Fruit fly (Drosophila melanogaster) whole organism, embryonic: ENCODE measurements around the gene MTF-1.

ENCODE experiments used
- Aef1 ChIP-seq: fragments of 200-800 bp; sonication (Bioruptor generic); IDR thresholded peaks from 3 replicates; pipeline ENCODE4 v1.3.6; 2022; ENCODE audit warnings: missing biosample characterization, missing genetic modification characterization
- Asciz ChIP-seq: fragments of 200-800 bp; sonication (Bioruptor generic); optimal IDR thresholded peaks from 2 replicates; lab custom pipeline; 2017; ENCODE audit warnings: missing biosample characterization, mild to moderate bottlenecking, missing genetic modification characterization, missing genetic modification reagents
- Atf-2 ChIP-seq: fragments of 200-800 bp; sonication (Bioruptor generic); optimal IDR thresholded peaks from 2 replicates; lab custom pipeline; 2016; ENCODE audit warnings: missing biosample characterization, missing genetic modification characterization
- BEAF-32 ChIP-seq: fragments of 200-800 bp; sonication (Bioruptor generic); optimal IDR thresholded peaks from 3 replicates; lab custom pipeline; 2017; ENCODE audit warnings: missing biosample characterization, missing genetic modification characterization, mild to moderate bottlenecking, moderate library complexity, missing genetic modification reagents
- C15 ChIP-seq: fragments of 200-800 bp; sonication (Bioruptor generic); IDR thresholded peaks from 3 replicates; pipeline ENCODE4 v1.3.6; 2022; ENCODE audit warnings: missing biosample characterization, missing genetic modification characterization
- CG10959 ChIP-seq: fragments of 200-800 bp; sonication (Bioruptor generic); IDR thresholded peaks from 2 replicates; pipeline ENCODE4 v1.3.6; 2022; ENCODE audit warnings: missing biosample characterization, missing genetic modification characterization
- CG12236 ChIP-seq: fragments of 200-800 bp; sonication (Bioruptor generic); optimal IDR thresholded peaks from 2 replicates; lab custom pipeline; 2016; ENCODE audit warnings: missing biosample characterization, missing genetic modification characterization
- CG13296 ChIP-seq: fragments of 200-800 bp; sonication (Bioruptor generic); optimal IDR thresholded peaks from 3 replicates; lab custom pipeline; 2018; ENCODE audit warnings: missing biosample characterization, mild to moderate bottlenecking, missing genetic modification characterization
- CG15011 ChIP-seq: fragments of 200-800 bp; sonication (Bioruptor generic); optimal IDR thresholded peaks from 3 replicates; lab custom pipeline; 2018; ENCODE audit warnings: missing biosample characterization, mild to moderate bottlenecking, missing genetic modification characterization
- CG15514 ChIP-seq: fragments of 200-800 bp; sonication (Bioruptor generic); optimal IDR thresholded peaks from 3 replicates; lab custom pipeline; 2017; ENCODE audit warnings: missing biosample characterization, missing genetic modification characterization, mild to moderate bottlenecking, moderate library complexity, missing genetic modification reagents
- CG17612 ChIP-seq: fragments of 200-800 bp; sonication (Bioruptor generic); IDR thresholded peaks from 2 replicates; pipeline ENCODE4 v1.3.6; 2022; ENCODE audit warnings: missing biosample characterization, missing genetic modification characterization
- CG17802 ChIP-seq: fragments of 200-800 bp; sonication (Bioruptor generic); optimal IDR thresholded peaks from 2 replicates; lab custom pipeline; 2018; ENCODE audit warnings: missing biosample characterization, mild to moderate bottlenecking, missing genetic modification characterization, moderate library complexity
- CG42726 ChIP-seq: fragments of 200-800 bp; sonication (Bioruptor generic); IDR thresholded peaks from 2 replicates; pipeline ENCODE4 v1.3.6; 2022; ENCODE audit warnings: missing biosample characterization, missing genetic modification characterization; ENCODE audit not compliant: partially characterized antibody
- CG6254 ChIP-seq: fragments of 200-800 bp; sonication (Bioruptor generic); optimal IDR thresholded peaks from 3 replicates; lab custom pipeline; 2017; ENCODE audit warnings: mild to moderate bottlenecking, missing biosample characterization, missing genetic modification reagents, missing genetic modification characterization
- CG6689 ChIP-seq: fragments of 200-800 bp; sonication (Bioruptor generic); IDR thresholded peaks from 2 replicates; pipeline ENCODE4 v1.3.6; 2022; ENCODE audit warnings: missing biosample characterization, missing genetic modification characterization
- CG7556 ChIP-seq: fragments of 200-800 bp; sonication (Bioruptor generic); optimal IDR thresholded peaks from 2 replicates; lab custom pipeline; 2017; ENCODE audit warnings: missing biosample characterization, mild to moderate bottlenecking, missing genetic modification characterization
- CG8089 ChIP-seq: fragments of 200-800 bp; sonication (Bioruptor generic); optimal IDR thresholded peaks from 3 replicates; lab custom pipeline; 2016; ENCODE audit warnings: missing biosample characterization, missing genetic modification characterization
- CG8478 ChIP-seq: fragments of >200 bp; optimal IDR thresholded peaks from 2 replicates; lab custom pipeline; 2018
- CG9437 ChIP-seq: fragments of 200-800 bp; sonication (Bioruptor generic); optimal IDR thresholded peaks from 2 replicates; lab custom pipeline; 2018; ENCODE audit warnings: missing biosample characterization, mild to moderate bottlenecking, missing genetic modification characterization
- CG9817 ChIP-seq: fragments of 200-800 bp; sonication (Bioruptor generic); optimal IDR thresholded peaks from 2 replicates; lab custom pipeline; 2018; ENCODE audit warnings: missing biosample characterization, mild to moderate bottlenecking, missing genetic modification characterization, moderate library complexity
- Chrac-16 ChIP-seq: fragments of 200-800 bp; sonication (Bioruptor generic); optimal IDR thresholded peaks from 3 replicates; lab custom pipeline; 2016; ENCODE audit warnings: missing biosample characterization, missing genetic modification characterization
- D19A ChIP-seq: fragments of 200-800 bp; optimal IDR thresholded peaks from 3 replicates; lab custom pipeline; 2019; ENCODE audit warnings: missing biosample characterization, mild to moderate bottlenecking, missing genetic modification characterization, moderate library complexity
- Dek ChIP-seq: fragments of 200-800 bp; sonication (Bioruptor generic); optimal IDR thresholded peaks from 3 replicates; lab custom pipeline; 2019; ENCODE audit warnings: missing biosample characterization, mild to moderate bottlenecking, missing genetic modification characterization, moderate library complexity
- Dfd ChIP-seq, 2 experiments: fragments of >200 bp; optimal IDR thresholded peaks; 2 replicates each; lab custom pipeline; 2017; ENCODE audit warnings: missing biosample characterization in 2 of 2, missing genetic modification characterization in 2 of 2
- Fer2 ChIP-seq: fragments of 200-800 bp; sonication (Bioruptor generic); optimal IDR thresholded peaks from 2 replicates; lab custom pipeline; 2018; ENCODE audit warnings: missing biosample characterization, mild to moderate bottlenecking, missing genetic modification characterization, moderate library complexity
- Gsc ChIP-seq: fragments of 200-800 bp; sonication (Bioruptor generic); IDR thresholded peaks from 2 replicates; pipeline ENCODE4 v1.3.6; 2022; ENCODE audit warnings: missing biosample characterization, missing genetic modification characterization
- Hr78 ChIP-seq, 2 experiments: fragments of 200-800 bp in 1 of 2; fragments of >200 bp in 1 of 2; sonication (Bioruptor generic) in 1 of 2; optimal IDR thresholded peaks; 2 replicates each; lab custom pipeline; 2017 to 2019; ENCODE audit warnings: missing biosample characterization in 2 of 2, missing genetic modification characterization in 2 of 2, mild to moderate bottlenecking in 1 of 2, moderate library complexity in 1 of 2
- Lpt ChIP-seq: fragments of >200 bp; optimal IDR thresholded peaks from 2 replicates; lab custom pipeline; 2018; ENCODE audit warnings: missing biosample characterization, missing genetic modification characterization
- Max ChIP-seq: fragments of 200-800 bp; sonication (Bioruptor generic); optimal IDR thresholded peaks from 2 replicates; lab custom pipeline; 2016; ENCODE audit warnings: missing biosample characterization, mild to moderate bottlenecking, missing genetic modification characterization
- NFAT ChIP-seq: fragments of 200-800 bp; sonication (Bioruptor generic); IDR thresholded peaks from 2 replicates; pipeline ENCODE4 v1.3.6; 2022; ENCODE audit warnings: missing biosample characterization, missing genetic modification characterization
- Nf-YC ChIP-seq: fragments of 200-800 bp; optimal IDR thresholded peaks from 3 replicates; lab custom pipeline; 2019; ENCODE audit warnings: missing biosample characterization, mild to moderate bottlenecking, missing genetic modification characterization, moderate library complexity
- Stat92E ChIP-seq, 3 experiments: fragments of >200 bp in 2 of 3; fragments of 200-800 bp in 1 of 3; sonication (Bioruptor generic) in 1 of 3; optimal IDR thresholded peaks; 2 replicates each; lab custom pipeline; 2017 to 2019; ENCODE audit warnings: missing biosample characterization in 3 of 3, missing genetic modification characterization in 3 of 3, mild to moderate bottlenecking in 1 of 3, moderate library complexity in 1 of 3
- Vsx1 ChIP-seq: fragments of 200-800 bp; sonication (Bioruptor generic); optimal IDR thresholded peaks from 2 replicates; lab custom pipeline; 2017; ENCODE audit warnings: missing biosample characterization, mild to moderate bottlenecking, missing genetic modification characterization, missing genetic modification reagents
- abd-A ChIP-seq: fragments of 200-800 bp; sonication (Bioruptor generic); optimal IDR thresholded peaks from 3 replicates; lab custom pipeline; 2019; ENCODE audit warnings: missing biosample characterization, mild to moderate bottlenecking, missing genetic modification characterization, moderate library complexity
- al ChIP-seq: fragments of 200-800 bp; sonication (Bioruptor generic); IDR thresholded peaks from 2 replicates; pipeline ENCODE4 v1.3.6; 2022; ENCODE audit warnings: missing biosample characterization, missing genetic modification characterization
- cas ChIP-seq: fragments of 200-800 bp; sonication (Bioruptor generic); IDR thresholded peaks from 2 replicates; pipeline ENCODE4 v1.3.6; 2022; ENCODE audit warnings: missing biosample characterization, missing genetic modification characterization
- ems ChIP-seq: fragments of 200-800 bp; sonication (Bioruptor generic); optimal IDR thresholded peaks from 3 replicates; lab custom pipeline; 2016; ENCODE audit warnings: missing biosample characterization, missing genetic modification characterization
- ewg ChIP-seq: fragments of 200-800 bp; sonication (Bioruptor generic); optimal IDR thresholded peaks from 3 replicates; lab custom pipeline; 2017; ENCODE audit warnings: mild to moderate bottlenecking, missing biosample characterization, missing genetic modification reagents, missing genetic modification characterization
- gem ChIP-seq: fragments of 200-800 bp; sonication (Bioruptor generic); optimal IDR thresholded peaks from 2 replicates; lab custom pipeline; 2019; ENCODE audit warnings: missing biosample characterization, mild to moderate bottlenecking, missing genetic modification characterization, moderate library complexity
- grau ChIP-seq: fragments of 200-800 bp; optimal IDR thresholded peaks from 3 replicates; lab custom pipeline; 2019; ENCODE audit warnings: missing biosample characterization, mild to moderate bottlenecking, missing genetic modification characterization, moderate library complexity
- hbn ChIP-seq: fragments of 200-800 bp; sonication (Bioruptor generic); IDR thresholded peaks from 2 replicates; pipeline ENCODE4 v1.3.6; 2022; ENCODE audit warnings: missing biosample characterization, missing genetic modification characterization; ENCODE audit not compliant: partially characterized antibody
- ind ChIP-seq: fragments of 200-800 bp; sonication (Bioruptor generic); optimal IDR thresholded peaks from 3 replicates; lab custom pipeline; 2016; ENCODE audit warnings: missing biosample characterization, missing genetic modification characterization
- ken ChIP-seq: fragments of 200-800 bp; sonication (Bioruptor generic); IDR thresholded peaks from 3 replicates; pipeline ENCODE4 v1.3.6; 2022; ENCODE audit warnings: missing biosample characterization, missing genetic modification characterization
- rib ChIP-seq: fragments of 200-800 bp; sonication (Bioruptor generic); IDR thresholded peaks from 2 replicates; pipeline ENCODE4 v1.3.6; 2022; ENCODE audit warnings: missing biosample characterization, missing genetic modification characterization
- sens-2 ChIP-seq: fragments of 200-800 bp; sonication (Bioruptor generic); IDR thresholded peaks from 2 replicates; pipeline ENCODE4 v1.3.6; 2022; ENCODE audit warnings: missing biosample characterization, missing genetic modification characterization
- sug ChIP-seq: fragments of 200-800 bp; optimal IDR thresholded peaks from 2 replicates; lab custom pipeline; 2019; ENCODE audit warnings: missing biosample characterization, mild to moderate bottlenecking, missing genetic modification characterization, moderate library complexity
- tna ChIP-seq: fragments of 200-800 bp; sonication (Bioruptor generic); IDR thresholded peaks from 2 replicates; pipeline ENCODE4 v1.3.6; 2022; ENCODE audit warnings: missing biosample characterization, missing genetic modification characterization; ENCODE audit not compliant: partially characterized antibody
- ttk ChIP-seq: fragments of 200-800 bp; sonication (Bioruptor generic); IDR thresholded peaks from 2 replicates; pipeline ENCODE4 v2.1.2; 2022; ENCODE audit warnings: missing biosample characterization, missing genetic modification characterization
- wdn ChIP-seq: fragments of 200-800 bp; sonication (Bioruptor generic); IDR thresholded peaks from 2 replicates; pipeline ENCODE4 v1.3.6; 2022; ENCODE audit warnings: missing biosample characterization, missing genetic modification characterization
- wor ChIP-seq: fragments of 200-800 bp; sonication (Bioruptor generic); IDR thresholded peaks from 2 replicates; pipeline ENCODE4 v1.3.6; 2022; ENCODE audit warnings: missing biosample characterization, missing genetic modification characterization
- zen ChIP-seq: fragments of 200-800 bp; sonication (Bioruptor generic); optimal IDR thresholded peaks from 3 replicates; lab custom pipeline; 2018; ENCODE audit warnings: missing biosample characterization, mild to moderate bottlenecking, missing genetic modification characterization, moderate library complexity

Gene MTF-1

DNA sequence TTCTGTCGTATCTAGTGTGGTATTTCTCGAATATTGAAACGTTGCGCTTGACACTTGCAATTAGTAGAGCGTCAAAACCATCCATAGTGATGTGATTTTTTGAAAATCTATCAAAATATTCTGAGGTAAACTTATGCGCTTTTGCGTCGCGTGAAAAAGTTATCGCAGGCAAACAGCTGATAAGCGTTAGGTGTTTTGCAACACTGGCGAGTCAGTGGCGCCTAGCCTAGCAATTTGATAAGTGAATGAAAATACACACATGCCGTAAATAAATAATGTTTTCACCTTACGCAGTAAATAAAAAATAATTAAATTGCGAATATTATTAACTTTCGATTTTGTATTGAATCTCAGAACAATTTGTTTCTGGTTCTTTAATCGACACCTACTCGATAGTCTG lies 5.2 kb downstream of the MTF-1 start, which contains the start of gene CG42526 (continued):
- no peak for TF ChIP-seq ind
- no peak; the same call in 1 of the 2 replicates for TF ChIP-seq CG6689
- no peak for TF ChIP-seq CG15011 (GFP tag; lab: Kevin White, UChicago)
- TF ChIP-seq CG17612 (GFP tag; lab: Robert Waterston, UW) = no peak
- TF ChIP-seq grau (tag; lab: Kevin White, UChicago) = peak; percentile 53
- TF ChIP-seq CG8478 (lab: Kevin White, UChicago) = no peak
- no peak for TF ChIP-seq Lpt (GFP tag; lab: Kevin White, UChicago)
- no peak for TF ChIP-seq CG10959 (GFP tag; lab: Robert Waterston, UW)
- peak; percentile 36 for TF ChIP-seq Chrac-16 (GFP tag; lab: Kevin White, UChicago)
- TF ChIP-seq Asciz (GFP tag; lab: Kevin White, UChicago) = no peak
- no peak for TF ChIP-seq CG17802 (tag; lab: Kevin White, UChicago)
- peak; percentile 26 for TF ChIP-seq Max
- no peak for TF ChIP-seq Aef1 (GFP tag; lab: Robert Waterston, UW)
- no peak for TF ChIP-seq al (GFP tag; lab: Robert Waterston, UW)
- peak; percentile 12; the same call in 1 of the 2 replicates for TF ChIP-seq ttk (GFP tag; lab: Robert Waterston, UW)
- TF ChIP-seq Fer2 (tag; lab: Kevin White, UChicago) = no peak
- TF ChIP-seq Gsc (GFP tag; lab: Robert Waterston, UW) = no peak
- peak; percentile 19 for TF ChIP-seq ewg (GFP tag; lab: Kevin White, UChicago)
- no peak for TF ChIP-seq Dfd (GFP tag; optimal IDR thresholded peaks at IDR 0.05; lab: Kevin White, UChicago)
- TF ChIP-seq wdn = no peak
- no peak for TF ChIP-seq CG8089 (GFP tag; lab: Kevin White, UChicago)
- TF ChIP-seq wor (GFP tag; lab: Robert Waterston, UW) = no peak
- peak; percentile 82 for TF ChIP-seq CG15514 (GFP tag; lab: Kevin White, UChicago)
- TF ChIP-seq D19A (tag; lab: Kevin White, UChicago) = no peak
- TF ChIP-seq Hr78 (GFP tag; optimal IDR thresholded peaks at IDR 0.05; lab: Kevin White, UChicago) = no peak
- no peak for TF ChIP-seq Dek (tag; lab: Kevin White, UChicago)
- no peak for TF ChIP-seq abd-A (tag; lab: Kevin White, UChicago)
- no peak for TF ChIP-seq tna
- no peak for TF ChIP-seq zen (tag; lab: Kevin White, UChicago)
- TF ChIP-seq ems (GFP tag; lab: Kevin White, UChicago) = peak; percentile 26
- no peak for TF ChIP-seq C15
- TF ChIP-seq Stat92E (GFP tag; optimal IDR thresholded peaks at IDR 0.05; lab: Kevin White, UChicago) = no peak
- TF ChIP-seq CG13296 (GFP tag; lab: Kevin White, UChicago) = no peak
- no peak for TF ChIP-seq sug (tag; lab: Kevin White, UChicago)
- TF ChIP-seq Vsx1 (GFP tag; lab: Kevin White, UChicago) = no peak
- TF ChIP-seq CG9437 (GFP tag; lab: Kevin White, UChicago) = peak; percentile 64
- TF ChIP-seq NFAT = peak; percentile 22; the same call in 1 of the 2 replicates
- TF ChIP-seq CG42726 = no peak
- TF ChIP-seq CG7556 = peak; percentile 57
- peak; percentile 24 for TF ChIP-seq CG9817 (tag; lab: Kevin White, UChicago)
- no peak for TF ChIP-seq rib (GFP tag; lab: Robert Waterston, UW)
- TF ChIP-seq sens-2 (GFP tag; lab: Robert Waterston, UW) = 0 out of 2 replicates have a peak, but pooled peaks have one; percentile 38
- no peak for TF ChIP-seq cas (GFP tag; lab: Robert Waterston, UW)
- peak; percentile 22 for TF ChIP-seq Atf-2 (GFP tag; lab: Kevin White, UChicago)
- peak; percentile 54; the same call in 2 of the 3 replicates for TF ChIP-seq ken (GFP tag; lab: Robert Waterston, UW)
- TF ChIP-seq BEAF-32 (GFP tag; lab: Kevin White, UChicago) = peak; percentile 66
- TF ChIP-seq CG6254 = no peak
- peak; percentile 45; the same call in 1 of the 2 replicates for TF ChIP-seq hbn (GFP tag; lab: Robert Waterston, UW)
- TF ChIP-seq CG12236 = no peak
- no peak for TF ChIP-seq Nf-YC (tag; lab: Kevin White, UChicago)
- peak; percentile 52 for TF ChIP-seq gem (tag; lab: Kevin White, UChicago)
